Worm (Caenorhabditis elegans) whole organism, young adult: ENCODE measurements around the gene irld-7.

Source experiments
- B0336.3 ChIP-seq: fragments of 200-800 bp; sonication (Bioruptor generic); IDR thresholded peaks from 2 replicates; pipeline ENCODE4 v1.3.6; 2022; ENCODE audit warnings: missing genetic modification characterization, missing compliant biosample characterization
- D2030.7 ChIP-seq: fragments of 200-800 bp; sonication (Bioruptor generic); IDR thresholded peaks from 2 replicates; pipeline ENCODE4 v1.3.6; 2022; ENCODE audit warnings: missing genetic modification reagents, missing genetic modification characterization, missing compliant biosample characterization
- F23B12.7 ChIP-seq: sonication (generic microtip); optimal IDR thresholded peaks from 2 replicates; lab custom pipeline; 2017; ENCODE audit warnings: missing genetic modification characterization, mild to moderate bottlenecking, missing compliant biosample characterization, antibody characterized with exemption, moderate library complexity; ENCODE audit not compliant: insufficient read depth
- F52B5.7 ChIP-seq: sonication (generic microtip); optimal IDR thresholded peaks from 2 replicates; lab custom pipeline; 2016; ENCODE audit warnings: mild to moderate bottlenecking, missing genetic modification characterization, missing compliant biosample characterization
- K11D2.4 ChIP-seq: fragments of 200-800 bp; sonication (Bioruptor generic); IDR thresholded peaks from 2 replicates; pipeline ENCODE4 v1.3.6; 2022; ENCODE audit warnings: missing genetic modification reagents, missing genetic modification characterization, missing compliant biosample characterization
- K12H6.12 ChIP-seq: fragments of 200-800 bp; sonication (Bioruptor generic); optimal IDR thresholded peaks from 2 replicates; lab custom pipeline; 2018; ENCODE audit warnings: mild to moderate bottlenecking, missing genetic modification characterization, missing compliant biosample characterization
- Y67H2A.10 ChIP-seq: fragments of 200-800 bp; sonication (Bioruptor generic); conservative IDR thresholded peaks from 2 replicates; pipeline ENCODE4 v1.3.6; 2022; ENCODE audit warnings: missing genetic modification reagents, missing genetic modification characterization, missing compliant biosample characterization
- Y79H2A.3 ChIP-seq: fragments of 200-800 bp; sonication (Bioruptor generic); conservative IDR thresholded peaks from 2 replicates; pipeline ENCODE4 v1.3.6; 2022; ENCODE audit warnings: missing genetic modification reagents, missing genetic modification characterization, missing compliant biosample characterization
- Y95B8A.8 ChIP-seq: fragments of 200-800 bp; sonication (Bioruptor generic); IDR thresholded peaks from 2 replicates; pipeline ENCODE4 v1.3.6; 2022; ENCODE audit warnings: missing genetic modification reagents, missing genetic modification characterization, missing compliant biosample characterization
- akir-1 ChIP-seq: fragments of 200-800 bp; sonication (Bioruptor generic); optimal IDR thresholded peaks from 2 replicates; lab custom pipeline; 2018; ENCODE audit warnings: mild to moderate bottlenecking, missing genetic modification characterization, moderate library complexity, missing compliant biosample characterization
- atf-7 ChIP-seq: sonication (generic microtip); optimal IDR thresholded peaks from 2 replicates; lab custom pipeline; 2017; ENCODE audit warnings: mild to moderate bottlenecking, missing genetic modification characterization, missing compliant biosample characterization
- attf-5 ChIP-seq: fragments of 200-800 bp; sonication (Bioruptor generic); optimal IDR thresholded peaks from 2 replicates; lab custom pipeline; 2018; ENCODE audit warnings: mild to moderate bottlenecking, missing genetic modification characterization, missing compliant biosample characterization
- cebp-1 ChIP-seq, 2 experiments: fragments of 200-800 bp in 1 of 2; sonication (Bioruptor generic) in 1 of 2; sonication (generic microtip) in 1 of 2; IDR thresholded peaks in 1 of 2; optimal IDR thresholded peaks in 1 of 2; 2 replicates each; pipeline versions ENCODE4 v1.3.6 to Lab custom; 2017 to 2022; ENCODE audit warnings: missing compliant biosample characterization in 2 of 2, missing genetic modification characterization in 2 of 2, mild to moderate bottlenecking in 1 of 2, missing genetic modification reagents in 1 of 2, moderate library complexity in 1 of 2
- cebp-2 ChIP-seq: fragments of 200-800 bp; sonication (Bioruptor generic); IDR thresholded peaks from 2 replicates; pipeline ENCODE4 v1.3.6; 2022; ENCODE audit warnings: missing genetic modification characterization, missing compliant biosample characterization
- ceh-100 ChIP-seq: fragments of 200-800 bp; sonication (Bioruptor generic); IDR thresholded peaks from 2 replicates; pipeline ENCODE4 v1.3.6; 2022; ENCODE audit warnings: missing genetic modification reagents, missing genetic modification characterization, missing compliant biosample characterization
- ceh-40 ChIP-seq: fragments of 200-800 bp; sonication (Bioruptor generic); IDR thresholded peaks from 2 replicates; pipeline ENCODE4 v1.3.6; 2022; ENCODE audit warnings: missing genetic modification characterization, missing compliant biosample characterization
- gei-17 ChIP-seq: fragments of 200-800 bp; sonication (Bioruptor generic); optimal IDR thresholded peaks from 2 replicates; lab custom pipeline; 2018; ENCODE audit warnings: mild to moderate bottlenecking, missing genetic modification characterization, missing compliant biosample characterization
- hmg-1.2 ChIP-seq: fragments of 200-800 bp; sonication (Bioruptor generic); IDR thresholded peaks from 2 replicates; pipeline ENCODE4 v1.3.6; 2022; ENCODE audit warnings: missing genetic modification reagents, missing genetic modification characterization, missing compliant biosample characterization
- hmg-20 ChIP-seq: fragments of 200-800 bp; sonication (Bioruptor generic); IDR thresholded peaks from 2 replicates; pipeline ENCODE4 v1.3.6; 2022; ENCODE audit warnings: missing genetic modification reagents, missing genetic modification characterization, missing compliant biosample characterization
- hsf-1 ChIP-seq: fragments of 200-800 bp; sonication (Bioruptor generic); IDR thresholded peaks from 2 replicates; pipeline ENCODE4 v1.3.6; 2022; ENCODE audit warnings: missing genetic modification reagents, missing genetic modification characterization, missing compliant biosample characterization
- lin-40 ChIP-seq: sonication (generic microtip); optimal IDR thresholded peaks from 2 replicates; lab custom pipeline; 2016; ENCODE audit warnings: missing genetic modification characterization, mild to moderate bottlenecking, missing compliant biosample characterization, missing genotype, missing genetic modification reagents
- madf-10 ChIP-seq: sonication (generic microtip); optimal IDR thresholded peaks from 2 replicates; lab custom pipeline; 2016; ENCODE audit warnings: mild to moderate bottlenecking, missing genetic modification characterization, missing compliant biosample characterization
- madf-3 ChIP-seq: fragments of 200-800 bp; sonication (Bioruptor generic); IDR thresholded peaks from 2 replicates; pipeline ENCODE4 v1.3.6; 2022; ENCODE audit warnings: missing genetic modification reagents, missing genetic modification characterization, missing compliant biosample characterization
- madf-8 ChIP-seq: fragments of 200-800 bp; sonication (Bioruptor generic); conservative IDR thresholded peaks from 2 replicates; pipeline ENCODE4 v1.3.6; 2022; ENCODE audit warnings: missing genetic modification reagents, missing genetic modification characterization, missing compliant biosample characterization
- mcd-1 ChIP-seq: fragments of 200-800 bp; sonication (Bioruptor generic); IDR thresholded peaks from 2 replicates; pipeline ENCODE4 v1.3.6; 2022; ENCODE audit warnings: missing genetic modification reagents, missing genetic modification characterization, missing compliant biosample characterization
- mxl-1 ChIP-seq: sonication (generic microtip); optimal IDR thresholded peaks from 2 replicates; lab custom pipeline; 2016; ENCODE audit warnings: missing genetic modification characterization, missing compliant biosample characterization
- nfya-1 ChIP-seq: sonication (generic microtip); optimal IDR thresholded peaks from 2 replicates; lab custom pipeline; 2017; ENCODE audit warnings: antibody characterized with exemption, missing compliant biosample characterization, missing genetic modification characterization, borderline replicate concordance; ENCODE audit not compliant: insufficient read depth
- nhr-80 ChIP-seq: sonication (generic microtip); optimal IDR thresholded peaks from 2 replicates; lab custom pipeline; 2016; ENCODE audit warnings: missing genetic modification characterization, missing compliant biosample characterization
- pha-4 ChIP-seq: fragments of 150-350 bp; sonication (generic microtip); optimal IDR thresholded peaks from 2 replicates; lab custom pipeline; 2014; ENCODE audit warnings: missing biosample characterization, missing genetic modification reagents, missing genetic modification characterization
- rcor-1 ChIP-seq: fragments of 200-800 bp; sonication (Bioruptor generic); IDR thresholded peaks from 2 replicates; pipeline ENCODE4 v1.3.6; 2022; ENCODE audit warnings: missing genetic modification reagents, missing genetic modification characterization, missing compliant biosample characterization
- repo-1 ChIP-seq: sonication (generic microtip); optimal IDR thresholded peaks from 2 replicates; lab custom pipeline; 2017; ENCODE audit warnings: mild to moderate bottlenecking, missing genetic modification characterization, missing compliant biosample characterization
- sdz-38 ChIP-seq: sonication (generic microtip); optimal IDR thresholded peaks from 2 replicates; lab custom pipeline; 2016; ENCODE audit warnings: missing genotype, missing genetic modification characterization, missing compliant biosample characterization
- snpc-3.4 ChIP-seq: sonication (generic microtip); optimal IDR thresholded peaks from 2 replicates; lab custom pipeline; 2017; ENCODE audit warnings: missing genetic modification characterization, mild to moderate bottlenecking, missing compliant biosample characterization, antibody characterized with exemption, moderate library complexity, missing genotype, missing genetic modification reagents
- snpc-4 ChIP-seq, 5 experiments: fragments of 150-350 bp in 1 of 5; sonication (generic microtip) in 4 of 5; optimal IDR thresholded peaks; 2 replicates each; lab custom pipeline; 2014 to 2018; ENCODE audit warnings: missing genetic modification characterization in 5 of 5, missing biosample characterization in 3 of 5, antibody characterized with exemption in 2 of 5, mild to moderate bottlenecking in 2 of 5, missing compliant biosample characterization in 2 of 5, missing genotype in 2 of 5, moderate library complexity in 2 of 5, missing genetic modification reagents in 1 of 5
- somi-1 ChIP-seq: fragments of 200-800 bp; sonication (Bioruptor generic); optimal IDR thresholded peaks from 2 replicates; lab custom pipeline; 2018; ENCODE audit warnings: mild to moderate bottlenecking, missing genetic modification characterization, missing compliant biosample characterization
- tbp1 ChIP-seq: fragments of 200-800 bp; sonication (Bioruptor generic); optimal IDR thresholded peaks from 2 replicates; lab custom pipeline; 2018; ENCODE audit warnings: mild to moderate bottlenecking, missing genetic modification characterization, missing compliant biosample characterization
- tbx-9 ChIP-seq: sonication (generic microtip); optimal IDR thresholded peaks from 2 replicates; lab custom pipeline; 2016; ENCODE audit warnings: borderline replicate concordance, missing genetic modification characterization, inconsistent platforms, missing compliant biosample characterization
- xnd-1 ChIP-seq: sonication (generic microtip); optimal IDR thresholded peaks from 2 replicates; lab custom pipeline; 2016; ENCODE audit warnings: missing genotype, missing genetic modification reagents, missing genetic modification characterization, missing compliant biosample characterization
- ztf-18 ChIP-seq: sonication (generic microtip); optimal IDR thresholded peaks from 2 replicates; lab custom pipeline; 2016; ENCODE audit warnings: missing genotype, mild to moderate bottlenecking, missing genetic modification characterization, missing compliant biosample characterization
- ztf-28 ChIP-seq: fragments of 200-800 bp; sonication (Bioruptor generic); IDR thresholded peaks from 2 replicates; pipeline ENCODE4 v1.3.6; 2022; ENCODE audit warnings: missing genetic modification reagents, missing genetic modification characterization, missing compliant biosample characterization
- ztf-6 ChIP-seq: fragments of 200-800 bp; sonication (Bioruptor generic); IDR thresholded peaks from 2 replicates; pipeline ENCODE4 v1.3.6; 2022; ENCODE audit warnings: missing genetic modification reagents, missing genetic modification characterization, missing compliant biosample characterization

irld-7 gene

ce11 chrIV:6613296-6613695 lies 23.1 kb downstream of the irld-7 start, which contains the start of gene drh-1 (continued):
- TF ChIP-seq Y79H2A.3 (GFP tag; lab: Robert Waterston, UW): no peak
- TF ChIP-seq ztf-6: no peak
- no peak for TF ChIP-seq cebp-1 (GFP tag; IDR thresholded peaks at IDR 0.05; lab: Robert Waterston, UW)
- no peak for TF ChIP-seq cebp-1 (tag; optimal IDR thresholded peaks at IDR 0.05; lab: Kevin White, UChicago)
- TF ChIP-seq repo-1: no peak
- TF ChIP-seq Y67H2A.10 (GFP tag; lab: Robert Waterston, UW): no peak
- TF ChIP-seq xnd-1 (tag; lab: Kevin White, UChicago): no peak
- no peak for TF ChIP-seq madf-3 (GFP tag; lab: Robert Waterston, UW)
- TF ChIP-seq Y95B8A.8 (GFP tag; lab: Robert Waterston, UW): no peak
- TF ChIP-seq hsf-1 (GFP tag; lab: Robert Waterston, UW): peak; percentile 45; the same call in 1 of the 2 replicates
- no peak for TF ChIP-seq K12H6.12 (tag; lab: Kevin White, UChicago)
- no peak for TF ChIP-seq B0336.3 (GFP tag; lab: Robert Waterston, UW)
- TF ChIP-seq F23B12.7: peak; percentile 16
- no peak for TF ChIP-seq snpc-4 (GFP tag; optimal IDR thresholded peaks at IDR 0.05; lab: Kevin White, UChicago)
- TF ChIP-seq snpc-4 (tag; optimal IDR thresholded peaks at IDR 0.05; lab: Kevin White, UChicago): peak in 3 of 4 experiments; percentile 67 to 82 (median 74)
- TF ChIP-seq mxl-1 (tag; lab: Kevin White, UChicago): no peak
- TF ChIP-seq akir-1 (GFP tag; lab: Kevin White, UChicago): no peak
- no peak for TF ChIP-seq ztf-28
- no peak for TF ChIP-seq ztf-18
- TF ChIP-seq cebp-2 (GFP tag; lab: Robert Waterston, UW): no peak
- no peak for TF ChIP-seq F52B5.7 (tag; lab: Kevin White, UChicago)
- peak; percentile 36; the same call in 1 of the 2 replicates for TF ChIP-seq D2030.7
- no peak for TF ChIP-seq madf-8 (GFP tag; lab: Robert Waterston, UW)
- TF ChIP-seq snpc-3.4 (tag; lab: Kevin White, UChicago): no peak
- no peak for TF ChIP-seq pha-4
- no peak for TF ChIP-seq lin-40 (tag; lab: Kevin White, UChicago)
- TF ChIP-seq tbp1 (GFP tag; lab: Kevin White, UChicago): no peak
- peak; percentile 51; the same call in 1 of the 2 replicates for TF ChIP-seq mcd-1 (GFP tag; lab: Robert Waterston, UW)
- TF ChIP-seq, all 124 proteins: peak for 9

ce11 chrIV:6618607-6619006 lies 28.4 kb downstream of the irld-7 start:
- peak; percentile 27 for TF ChIP-seq nhr-80 (tag; lab: Kevin White, UChicago)
- peak; percentile 81 for TF ChIP-seq attf-5
- peak; percentile 3 for TF ChIP-seq lin-40 (tag; lab: Kevin White, UChicago)
- TF ChIP-seq hmg-1.2: peak; percentile 52; the same call in 1 of the 2 replicates
- peak; percentile 83 for TF ChIP-seq cebp-1 (GFP tag; IDR thresholded peaks at IDR 0.05; lab: Robert Waterston, UW)
- peak; percentile 95 for TF ChIP-seq cebp-1 (tag; optimal IDR thresholded peaks at IDR 0.05; lab: Kevin White, UChicago)
- TF ChIP-seq nfya-1 (tag; lab: Kevin White, UChicago): no peak
- peak; percentile 0 for TF ChIP-seq ztf-18
- no peak for TF ChIP-seq sdz-38 (tag; lab: Kevin White, UChicago)

- TF ChIP-seq rcor-1 (GFP tag; lab: Robert Waterston, UW) (no peak), mxl-1 (tag; lab: Kevin White, UChicago) (no peak), cebp-2 (GFP tag; lab: Robert Waterston, UW) (no peak)
These were observed 31.1 kb downstream of the irld-7 start, which contains the start of gene C01B10.3 for ce11 chrIV:6621252-6621651. Gene C01B10.3, minus strand, starts transcription at chrIV:6621352.

- no peak for TF ChIP-seq ceh-40 (GFP tag; lab: Robert Waterston, UW)
- TF ChIP-seq somi-1 (GFP tag; lab: Kevin White, UChicago): peak; percentile 4
- TF ChIP-seq K11D2.4 (GFP tag; lab: Robert Waterston, UW): no peak
- peak; percentile 70 for TF ChIP-seq cebp-1 (GFP tag; IDR thresholded peaks at IDR 0.05; lab: Robert Waterston, UW)
- peak; percentile 89 for TF ChIP-seq cebp-1 (tag; optimal IDR thresholded peaks at IDR 0.05; lab: Kevin White, UChicago)
- no peak for TF ChIP-seq hmg-20 (GFP tag; lab: Robert Waterston, UW)
- TF ChIP-seq B0336.3 (GFP tag; lab: Robert Waterston, UW): no peak
- no peak for TF ChIP-seq gei-17 (GFP tag; lab: Kevin White, UChicago)
- no peak for TF ChIP-seq tbx-9 (tag; lab: Kevin White, UChicago)
- TF ChIP-seq madf-10 (tag; lab: Kevin White, UChicago): no peak
- no peak for TF ChIP-seq ceh-100 (GFP tag; lab: Robert Waterston, UW)
- TF ChIP-seq atf-7 (tag; lab: Kevin White, UChicago): no peak
- TF ChIP-seq akir-1 (GFP tag; lab: Kevin White, UChicago): no peak
These were observed 32.0 kb downstream of the irld-7 start for ce11 chrIV:6622142-6622541.
